Fruit fly (Drosophila melanogaster) S2 (cell line): ENCODE measurements around the gene Vinc.

Source experiments
- CG8478 ChIP-seq: fragments of >200 bp; optimal IDR thresholded peaks from 2 replicates; lab custom pipeline; 2018
- CTCF ChIP-seq, 2 experiments: fragments of >200 bp; optimal IDR thresholded peaks; 2 replicates each; lab custom pipeline; 2018

- TF ChIP-seq CTCF (optimal IDR thresholded peaks at IDR 0.05; lab: Kevin White, UChicago) (no peak), CG8478 (no peak)
Observed at dm6 chrX:2168485-2169199, 53.7 kb downstream of the Vinc start.
